Fruit fly (Drosophila melanogaster): Measurements from ENCODE around the gene CG12099.
A peak's percentile ranks its signal among the peaks of the same experiment; 100 is the strongest.

CG12099 gene

DNA sequence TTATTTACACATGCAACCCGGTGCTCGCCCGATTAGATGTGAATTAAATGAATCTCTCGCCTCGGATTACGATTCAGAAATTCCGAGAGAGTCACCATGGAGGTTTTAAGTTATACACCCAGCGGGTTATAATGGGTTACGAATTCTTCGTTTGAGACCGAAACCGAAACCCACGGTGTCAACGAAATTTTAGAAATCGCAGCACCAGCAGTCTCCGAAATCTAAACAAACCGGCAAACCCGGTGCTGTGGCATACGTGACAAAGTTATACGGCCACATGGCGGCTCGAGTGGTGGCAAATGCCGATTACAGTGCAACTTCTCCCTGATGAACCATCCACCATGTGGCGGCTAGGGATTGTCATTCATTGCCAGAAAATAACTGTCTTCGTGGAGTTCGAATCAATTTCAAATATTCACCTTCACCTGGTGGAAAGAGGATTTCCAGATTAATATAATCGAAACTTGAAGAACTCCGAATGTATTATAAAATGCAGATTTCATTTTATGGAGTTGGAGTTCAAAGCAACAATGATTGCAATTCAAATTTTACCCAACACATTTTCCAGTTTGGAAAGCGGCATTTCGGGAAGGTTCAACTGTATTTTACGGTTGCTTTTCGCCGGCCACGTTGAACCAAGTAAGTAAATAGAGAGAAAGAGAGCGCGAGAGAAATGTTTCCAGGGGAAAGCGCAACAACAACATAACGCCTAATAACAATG is 42.3 kb downstream of the CG12099 start (continued):
- TF ChIP-seq knrl (GFP tag; IDR thresholded peaks at IDR 0.05; ENCODE audit: partially characterized antibody), result no peak
- TF ChIP-seq CG7271 (tag; optimal IDR thresholded peaks at IDR 0.05), result no peak
- no peak for TF ChIP-seq CG14965 (GFP tag; optimal IDR thresholded peaks at IDR 0.05; ENCODE audit: borderline replicate concordance)
- TF ChIP-seq NfI (GFP tag; optimal IDR thresholded peaks at IDR 0.05), result peak; percentile 68
- TF ChIP-seq CG33213 (GFP tag; optimal IDR thresholded peaks at IDR 0.05), result peak; percentile 48
- TF ChIP-seq CG10979 (tag; optimal IDR thresholded peaks at IDR 0.05), result peak; percentile 83
- TF ChIP-seq CG1792 (GFP tag; optimal IDR thresholded peaks at IDR 0.05), result peak; percentile 46
- TF ChIP-seq CG1529 (GFP tag; optimal IDR thresholded peaks at IDR 0.05), result peak; percentile 78
- peak; percentile 83 for TF ChIP-seq CG2678 (tag; optimal IDR thresholded peaks at IDR 0.05)
- TF ChIP-seq CG1832 (GFP tag; optimal IDR thresholded peaks at IDR 0.05), result no peak
- peak; percentile 68 for TF ChIP-seq Antp (GFP tag; optimal IDR thresholded peaks at IDR 0.05)
- TF ChIP-seq usp (GFP tag; optimal IDR thresholded peaks at IDR 0.05), result no peak
- TF ChIP-seq Rfx (GFP tag; IDR thresholded peaks at IDR 0.05), result peak; percentile 46
- no peak for TF ChIP-seq aop (GFP tag; IDR thresholded peaks at IDR 0.05)
- TF ChIP-seq Bdp1 (GFP tag; optimal IDR thresholded peaks at IDR 0.05), result peak; percentile 45
- TF ChIP-seq CG14050 (GFP tag; IDR thresholded peaks at IDR 0.05), result no peak
- peak; percentile 49 for TF ChIP-seq CG10654 (GFP tag; optimal IDR thresholded peaks at IDR 0.05)
- TF ChIP-seq CG4820 (GFP tag; optimal IDR thresholded peaks at IDR 0.05), result peak; percentile 53
- no peak for TF ChIP-seq Dref (GFP tag; IDR thresholded peaks at IDR 0.05)
- TF ChIP-seq CG15514 (GFP tag; optimal IDR thresholded peaks at IDR 0.05), result no peak
- TF ChIP-seq kah (GFP tag; optimal IDR thresholded peaks at IDR 0.05), result no peak
- no peak for TF ChIP-seq sug (tag; optimal IDR thresholded peaks at IDR 0.05)
- no peak for TF ChIP-seq dan (GFP tag; IDR thresholded peaks at IDR 0.05)
- TF ChIP-seq TFAM (GFP tag; optimal IDR thresholded peaks at IDR 0.05), result no peak
- peak; percentile 82 for TF ChIP-seq Oli (tag; optimal IDR thresholded peaks at IDR 0.05)
- TF ChIP-seq lov (optimal IDR thresholded peaks at IDR 0.05), result no peak
- TF ChIP-seq lov (GFP tag; IDR thresholded peaks at IDR 0.05), result no peak
- TF ChIP-seq CG3838 (GFP tag; optimal IDR thresholded peaks at IDR 0.05), result peak; percentile 10
- peak; percentile 60 for TF ChIP-seq Dad (GFP tag; optimal IDR thresholded peaks at IDR 0.05)
- TF ChIP-seq CG30020 (tag; optimal IDR thresholded peaks at IDR 0.05), result peak; percentile 57
- peak; percentile 69 for TF ChIP-seq vvl (GFP tag; IDR thresholded peaks at IDR 0.05)
- peak; percentile 76; the same call in 2 of the 3 replicates for TF ChIP-seq CG2199 (GFP tag; IDR thresholded peaks at IDR 0.05)
- TF ChIP-seq CG31224 (GFP tag; IDR thresholded peaks at IDR 0.05), result no peak
- peak; percentile 25 for TF ChIP-seq CTCF (GFP tag; optimal IDR thresholded peaks at IDR 0.05)
- TF ChIP-seq chif (GFP tag; optimal IDR thresholded peaks at IDR 0.05), result peak; percentile 63 to 84
- no peak for TF ChIP-seq kay (GFP tag; optimal IDR thresholded peaks at IDR 0.05)
- peak; percentile 53 for TF ChIP-seq CG12071 (GFP tag; optimal IDR thresholded peaks at IDR 0.05)
- peak; percentile 84 for TF ChIP-seq CG17829 (tag; optimal IDR thresholded peaks at IDR 0.05)
- TF ChIP-seq CHES-1-like (GFP tag; optimal IDR thresholded peaks at IDR 0.05), result peak; percentile 62
- TF ChIP-seq CG31441 (GFP tag; IDR thresholded peaks at IDR 0.05), result peak; percentile 82
- TF ChIP-seq Hmx (GFP tag; optimal IDR thresholded peaks at IDR 0.05), result peak; percentile 38
- TF ChIP-seq da (GFP tag; optimal IDR thresholded peaks at IDR 0.05), result no peak
- no peak for TF ChIP-seq CG34224 (GFP tag; IDR thresholded peaks at IDR 0.05; ENCODE audit: partially characterized antibody)
- TF ChIP-seq Dip3 (GFP tag; optimal IDR thresholded peaks at IDR 0.05), result peak; percentile 71
- peak; percentile 8 for TF ChIP-seq CG9797 (GFP tag; optimal IDR thresholded peaks at IDR 0.05)
- peak; percentile 25 for TF ChIP-seq CG3163 (GFP tag; optimal IDR thresholded peaks at IDR 0.05)
- TF ChIP-seq CG10462 (GFP tag; optimal IDR thresholded peaks at IDR 0.05), result peak; percentile 63
- TF ChIP-seq bcd (GFP tag; optimal IDR thresholded peaks at IDR 0.05), result peak; percentile 60
- TF ChIP-seq sima (GFP tag; optimal IDR thresholded peaks at IDR 0.05), result no peak
- peak; percentile 64 for TF ChIP-seq CG8359 (GFP tag; optimal IDR thresholded peaks at IDR 0.05; ENCODE audit: borderline replicate concordance)
- TF ChIP-seq Dip2 (GFP tag; IDR thresholded peaks at IDR 0.05), result no peak
